Worm (Caenorhabditis elegans) whole organism, L4 larva: ENCODE data around the gene xbx-5.
A peak's percentile ranks its signal among the peaks of the same experiment; 100 is the strongest.

Experiments
- D1046.2 ChIP-seq: fragments of 200-800 bp; sonication (Bioruptor generic); IDR thresholded peaks from 2 replicates; pipeline ENCODE4 v1.3.6; 2022; ENCODE audit warnings: missing genetic modification characterization, missing compliant biosample characterization
- F44E2.7 ChIP-seq: fragments of 200-800 bp; sonication (Bioruptor generic); IDR thresholded peaks from 2 replicates; pipeline ENCODE4 v2.1.2; 2022; ENCODE audit warnings: missing genetic modification characterization, missing compliant biosample characterization
- T26A8.4 ChIP-seq: fragments of 200-800 bp; sonication (Bioruptor generic); IDR thresholded peaks from 2 replicates; pipeline ENCODE4 v1.3.6; 2022; ENCODE audit warnings: missing genetic modification characterization, missing compliant biosample characterization
- Y105C5A.15 ChIP-seq: fragments of 200-800 bp; sonication (Bioruptor generic); IDR thresholded peaks from 2 replicates; pipeline ENCODE4 v1.3.6; 2022; ENCODE audit warnings: missing genetic modification characterization, missing compliant biosample characterization
- Y48G9A.11 ChIP-seq: fragments of 200-800 bp; sonication (Bioruptor generic); IDR thresholded peaks from 2 replicates; pipeline ENCODE4 v1.3.6; 2022; ENCODE audit warnings: missing genetic modification reagents, missing genetic modification characterization, missing compliant biosample characterization
- Y5F2A.4 ChIP-seq: fragments of 200-800 bp; sonication (Bioruptor generic); optimal IDR thresholded peaks from 2 replicates; lab custom pipeline; 2018; ENCODE audit warnings: mild to moderate bottlenecking, missing genetic modification characterization, missing compliant biosample characterization
- ZK546.5 ChIP-seq, 2 experiments: sonication (generic microtip); optimal IDR thresholded peaks; 2 replicates each; lab custom pipeline; 2017; ENCODE audit warnings: missing biosample characterization in 2 of 2, missing genetic modification characterization in 2 of 2
- aha-1 ChIP-seq: fragments of 150-350 bp; peaks from one replicate; lab custom pipeline; 2014; ENCODE audit warnings: missing biosample characterization, missing genetic modification characterization
- arid-1 ChIP-seq: fragments of 200-800 bp; sonication (Bioruptor generic); conservative IDR thresholded peaks from 2 replicates; pipeline ENCODE4 v1.3.6; 2022; ENCODE audit warnings: missing genetic modification reagents, missing genetic modification characterization, missing compliant biosample characterization
- ceh-32 ChIP-seq: sonication (generic microtip); optimal IDR thresholded peaks from 2 replicates; lab custom pipeline; 2016; ENCODE audit warnings: mild to moderate bottlenecking, missing genetic modification characterization, missing compliant biosample characterization; ENCODE audit not compliant: poor library complexity
- ceh-62 ChIP-seq: sonication (generic microtip); optimal IDR thresholded peaks from 2 replicates; lab custom pipeline; 2017; ENCODE audit warnings: missing biosample characterization, missing genetic modification characterization
- cey-2 ChIP-seq: sonication (generic microtip); optimal IDR thresholded peaks from 3 replicates; lab custom pipeline; 2017; ENCODE audit warnings: missing genetic modification characterization, mild to moderate bottlenecking, missing compliant biosample characterization, antibody characterized with exemption, borderline replicate concordance; ENCODE audit not compliant: insufficient read depth
- ctbp-1 ChIP-seq: fragments of 200-800 bp; sonication (Bioruptor generic); IDR thresholded peaks from 2 replicates; pipeline ENCODE4 v1.3.6; 2022; ENCODE audit warnings: missing genetic modification reagents, missing genetic modification characterization, missing compliant biosample characterization
- daf-12 ChIP-seq: fragments of 150-350 bp; optimal IDR thresholded peaks from 2 replicates; lab custom pipeline; 2014; ENCODE audit warnings: missing biosample characterization, missing genetic modification reagents, missing genetic modification characterization
- daf-16 ChIP-seq, 3 experiments: sonication (generic microtip); optimal IDR thresholded peaks; 2 replicates each; lab custom pipeline; 2016 to 2017; ENCODE audit warnings: missing genetic modification characterization in 3 of 3, missing genetic modification reagents in 3 of 3, mild to moderate bottlenecking in 2 of 3, missing compliant biosample characterization in 2 of 3, missing biosample characterization in 1 of 3, moderate library complexity in 1 of 3
- daf-19 ChIP-seq: fragments of 200-800 bp; sonication (Bioruptor generic); conservative IDR thresholded peaks from 2 replicates; pipeline ENCODE4 v1.3.6; 2022; ENCODE audit warnings: missing genetic modification characterization, missing compliant biosample characterization
- dmd-6 ChIP-seq: fragments of 200-800 bp; sonication (Bioruptor generic); IDR thresholded peaks from 2 replicates; pipeline ENCODE4 v1.3.6; 2022; ENCODE audit warnings: missing genetic modification reagents, missing genetic modification characterization, missing compliant biosample characterization
- dmd-8 ChIP-seq: fragments of 200-800 bp; sonication (Bioruptor generic); IDR thresholded peaks from 2 replicates; pipeline ENCODE4 v1.3.6; 2022; ENCODE audit warnings: missing genetic modification characterization, missing compliant biosample characterization
- duxl-1 ChIP-seq: sonication (generic microtip); optimal IDR thresholded peaks from 2 replicates; lab custom pipeline; 2016; ENCODE audit warnings: mild to moderate bottlenecking, missing genetic modification characterization, moderate library complexity, missing compliant biosample characterization; ENCODE audit not compliant: poor library complexity
- egl-27 ChIP-seq: sonication (generic microtip); optimal IDR thresholded peaks from 3 replicates; lab custom pipeline; 2017; ENCODE audit warnings: missing biosample characterization, missing genetic modification reagents, missing genetic modification characterization
- fos-1 ChIP-seq: fragments of 150-350 bp; optimal IDR thresholded peaks from 2 replicates; lab custom pipeline; 2014; ENCODE audit warnings: missing biosample characterization, missing genetic modification characterization
- hif-1 ChIP-seq, 2 experiments: sonication (generic microtip); optimal IDR thresholded peaks; 2 replicates each; lab custom pipeline; 2016 to 2017; ENCODE audit warnings: missing compliant biosample characterization in 2 of 2, missing genetic modification characterization in 2 of 2, missing genetic modification reagents in 2 of 2, missing genotype in 2 of 2, mild to moderate bottlenecking in 1 of 2
- hmg-1.1 ChIP-seq: fragments of 200-800 bp; sonication (Bioruptor generic); IDR thresholded peaks from 2 replicates; pipeline ENCODE4 v1.3.6; 2022; ENCODE audit warnings: missing genetic modification reagents, missing genetic modification characterization, missing compliant biosample characterization
- lim-7 ChIP-seq: fragments of 200-800 bp; sonication (Bioruptor generic); IDR thresholded peaks from 2 replicates; pipeline ENCODE4 v1.3.6; 2022; ENCODE audit warnings: missing genetic modification characterization, missing compliant biosample characterization
- lin-1 ChIP-seq: fragments of 200-800 bp; sonication (Bioruptor generic); IDR thresholded peaks from 2 replicates; pipeline ENCODE4 v1.3.6; 2022; ENCODE audit warnings: missing genetic modification reagents, missing genetic modification characterization, missing compliant biosample characterization
- lin-13 ChIP-seq: fragments of 150-350 bp; optimal IDR thresholded peaks from 2 replicates; lab custom pipeline; 2014; ENCODE audit warnings: missing biosample characterization, missing genetic modification reagents, missing genetic modification characterization
- lin-15B ChIP-seq: fragments of 150-350 bp; sonication (generic microtip); optimal IDR thresholded peaks from 3 replicates; lab custom pipeline; 2014; ENCODE audit warnings: missing biosample characterization, missing genetic modification characterization
- lin-29 ChIP-seq: fragments of 200-800 bp; sonication (Bioruptor generic); IDR thresholded peaks from 2 replicates; pipeline ENCODE4 v1.3.6; 2022; ENCODE audit warnings: missing genetic modification reagents, missing genetic modification characterization, missing compliant biosample characterization
- lin-38 ChIP-seq: fragments of 200-800 bp; sonication (Bioruptor generic); IDR thresholded peaks from 2 replicates; pipeline ENCODE4 v1.3.6; 2022; ENCODE audit warnings: missing genetic modification reagents, missing genetic modification characterization, missing compliant biosample characterization
- madf-5 ChIP-seq, 2 experiments: fragments of 200-800 bp; sonication (Bioruptor generic); IDR thresholded peaks; 2 replicates each; pipeline ENCODE4 v1.3.6; 2022; ENCODE audit warnings: missing compliant biosample characterization in 2 of 2, missing genetic modification characterization in 2 of 2
- mxl-2 ChIP-seq: fragments of 200-800 bp; sonication (Bioruptor generic); conservative IDR thresholded peaks from 2 replicates; pipeline ENCODE4 v1.3.6; 2022; ENCODE audit warnings: missing genetic modification reagents, missing genetic modification characterization, missing compliant biosample characterization
- mxl-3 ChIP-seq: fragments of 200-800 bp; sonication (Bioruptor generic); optimal IDR thresholded peaks from 2 replicates; lab custom pipeline; 2018; ENCODE audit warnings: mild to moderate bottlenecking, missing genetic modification characterization, missing compliant biosample characterization
- nhr-102 ChIP-seq: sonication (generic microtip); optimal IDR thresholded peaks from 2 replicates; lab custom pipeline; 2016; ENCODE audit warnings: mild to moderate bottlenecking, missing genetic modification characterization, moderate library complexity, missing compliant biosample characterization
- nhr-11 ChIP-seq: fragments of 150-350 bp; optimal IDR thresholded peaks from 2 replicates; lab custom pipeline; 2014; ENCODE audit warnings: missing biosample characterization, missing genetic modification characterization
- nhr-111 ChIP-seq: fragments of 200-800 bp; sonication (Bioruptor generic); optimal IDR thresholded peaks from 2 replicates; lab custom pipeline; 2018; ENCODE audit warnings: mild to moderate bottlenecking, missing genetic modification characterization, missing compliant biosample characterization
- nhr-6 ChIP-seq: fragments of 150-350 bp; optimal IDR thresholded peaks from 2 replicates; lab custom pipeline; 2014; ENCODE audit warnings: missing biosample characterization, missing genetic modification characterization
- nhr-77 ChIP-seq: fragments of 150-350 bp; optimal IDR thresholded peaks from 2 replicates; lab custom pipeline; 2014; ENCODE audit warnings: missing biosample characterization, missing genetic modification characterization
- pha-4 ChIP-seq, 2 experiments: fragments of 150-350 bp in 1 of 2; fragments of 200-800 bp in 1 of 2; sonication (Bioruptor generic) in 1 of 2; IDR thresholded peaks in 1 of 2; optimal IDR thresholded peaks in 1 of 2; 2 replicates each; pipeline versions ENCODE4 v1.3.6 to Lab custom; 2014 to 2022; ENCODE audit warnings: missing genetic modification characterization in 2 of 2, missing genetic modification reagents in 2 of 2, missing biosample characterization in 1 of 2, missing compliant biosample characterization in 1 of 2
- pqm-1 ChIP-seq: sonication (generic microtip); optimal IDR thresholded peaks from 2 replicates; lab custom pipeline; 2017; ENCODE audit warnings: missing biosample characterization, missing genetic modification characterization
- saeg-2 ChIP-seq: fragments of 200-800 bp; sonication (Bioruptor generic); IDR thresholded peaks from 2 replicates; pipeline ENCODE4 v1.3.6; 2022; ENCODE audit warnings: missing genetic modification reagents, missing genetic modification characterization, missing compliant biosample characterization
- sdz-12 ChIP-seq: fragments of 200-800 bp; sonication (Bioruptor generic); optimal IDR thresholded peaks from 2 replicates; lab custom pipeline; 2018; ENCODE audit warnings: mild to moderate bottlenecking, missing genetic modification characterization, missing compliant biosample characterization
- skn-1 ChIP-seq: fragments of 150-350 bp; optimal IDR thresholded peaks from 2 replicates; lab custom pipeline; 2014; ENCODE audit warnings: missing biosample characterization, missing genetic modification characterization
- snpc-1.2 ChIP-seq: fragments of 200-800 bp; sonication (Bioruptor generic); IDR thresholded peaks from 2 replicates; pipeline ENCODE4 v1.3.6; 2022; ENCODE audit warnings: missing genetic modification reagents, missing genetic modification characterization, missing compliant biosample characterization
- unc-130 ChIP-seq: sonication (generic microtip); optimal IDR thresholded peaks from 2 replicates; lab custom pipeline; 2016; ENCODE audit warnings: missing genetic modification reagents, missing genetic modification characterization, missing compliant biosample characterization
- unc-62 ChIP-seq, 3 experiments: fragments of 150-350 bp in 1 of 3; sonication (generic microtip); optimal IDR thresholded peaks in 2 of 3; peaks in 1 of 3; 1 replicate in 1 of 3; 2 replicates in 2 of 3; lab custom pipeline; 2014 to 2017; ENCODE audit warnings: missing biosample characterization in 3 of 3, missing genetic modification characterization in 3 of 3, missing genetic modification reagents in 3 of 3, missing genotype in 1 of 3
- vab-7 ChIP-seq: fragments of 200-800 bp; sonication (Bioruptor generic); IDR thresholded peaks from 2 replicates; pipeline ENCODE4 v1.3.6; 2022; ENCODE audit warnings: missing genetic modification reagents, missing genetic modification characterization, missing compliant biosample characterization
- zag-1 ChIP-seq: fragments of 150-350 bp; optimal IDR thresholded peaks from 2 replicates; lab custom pipeline; 2014; ENCODE audit warnings: missing biosample characterization, missing genetic modification characterization
- zfp-2 ChIP-seq: sonication (generic microtip); optimal IDR thresholded peaks from 2 replicates; lab custom pipeline; 2016; ENCODE audit warnings: mild to moderate bottlenecking, missing genetic modification characterization, missing compliant biosample characterization
- zip-11 ChIP-seq: fragments of 200-800 bp; sonication (Bioruptor generic); IDR thresholded peaks from 2 replicates; pipeline ENCODE4 v1.3.6; 2022; ENCODE audit warnings: missing genetic modification characterization, missing compliant biosample characterization
- ztf-11 ChIP-seq: fragments of 150-350 bp; optimal IDR thresholded peaks from 2 replicates; lab custom pipeline; 2014; ENCODE audit warnings: missing biosample characterization, missing genetic modification characterization

Gene xbx-5

ce11 chrIII:3820134-3820533 is 15.9 kb upstream of the xbx-5 start (continued):
- peak; percentile 67 for TF ChIP-seq T26A8.4 (GFP tag; lab: Robert Waterston, UW)
- no peak for TF ChIP-seq skn-1 (tag; lab: Kevin White, UChicago)
- TF ChIP-seq hif-1 (tag; optimal IDR thresholded peaks at IDR 0.05; lab: Kevin White, UChicago), result peak in 1 of 2 experiments; percentile 51
- no peak for TF ChIP-seq lin-38 (GFP tag; lab: Robert Waterston, UW)
- no peak for TF ChIP-seq ceh-32
- TF ChIP-seq aha-1 (tag; lab: Kevin White, UChicago), result peak; percentile 61
- TF ChIP-seq duxl-1 (tag; lab: Kevin White, UChicago), result no peak
- no peak for TF ChIP-seq sdz-12 (GFP tag; lab: Kevin White, UChicago)
- TF ChIP-seq nhr-11, result peak; percentile 23
- TF ChIP-seq zag-1 (tag; lab: Kevin White, UChicago), result no peak
- peak; percentile 42 for TF ChIP-seq pqm-1
- no peak for TF ChIP-seq fos-1 (tag; lab: Kevin White, UChicago)
- 0 out of 2 replicates have a peak, but pooled peaks have one; percentile 32 for TF ChIP-seq arid-1 (GFP tag; lab: Robert Waterston, UW)
- peak; percentile 45 for TF ChIP-seq dmd-6 (GFP tag; lab: Robert Waterston, UW)
- peak; percentile 9; the same call in 1 of the 2 replicates for TF ChIP-seq ctbp-1 (GFP tag; lab: Robert Waterston, UW)
- no peak for TF ChIP-seq pha-4 (GFP tag; IDR thresholded peaks at IDR 0.05; lab: Robert Waterston, UW)
- no peak for TF ChIP-seq pha-4 (tag; optimal IDR thresholded peaks at IDR 0.05; lab: Kevin White, UChicago)
- no peak for TF ChIP-seq lim-7
- no peak for TF ChIP-seq nhr-111
- no peak for TF ChIP-seq daf-19
- no peak for TF ChIP-seq Y5F2A.4 (GFP tag; lab: Kevin White, UChicago)
- no peak for TF ChIP-seq cey-2 (tag; lab: Kevin White, UChicago)
- no peak for TF ChIP-seq zfp-2 (tag; lab: Kevin White, UChicago)
- no peak for TF ChIP-seq Y48G9A.11 (GFP tag; lab: Robert Waterston, UW)
- peak; percentile 80 for TF ChIP-seq mxl-3 (GFP tag; lab: Kevin White, UChicago)
- TF ChIP-seq nhr-6 (tag; lab: Kevin White, UChicago), result peak; percentile 69
- TF ChIP-seq saeg-2 (GFP tag; lab: Robert Waterston, UW), result no peak
- no peak for TF ChIP-seq Y105C5A.15 (GFP tag; lab: Robert Waterston, UW)
- TF ChIP-seq daf-12, result no peak
- no peak for TF ChIP-seq daf-16 (GFP tag; optimal IDR thresholded peaks at IDR 0.05; lab: Kevin White, UChicago)
- TF ChIP-seq daf-16 (tag; optimal IDR thresholded peaks at IDR 0.05; lab: Kevin White, UChicago), result peak; percentile 12
- no peak for TF ChIP-seq zip-11 (GFP tag; lab: Robert Waterston, UW)
- TF ChIP-seq ztf-11, result no peak
- TF ChIP-seq nhr-102 (tag; lab: Kevin White, UChicago), result peak; percentile 11
- TF ChIP-seq dmd-8 (GFP tag; lab: Robert Waterston, UW), result no peak
- no peak for TF ChIP-seq ceh-62 (tag; lab: Kevin White, UChicago)
- no peak for TF ChIP-seq unc-62 (GFP tag; optimal IDR thresholded peaks at IDR 0.05 in 1 of 2; lab: Kevin White, UChicago)
- TF ChIP-seq unc-62 (tag; optimal IDR thresholded peaks at IDR 0.05; lab: Kevin White, UChicago), result no peak
- no peak for TF ChIP-seq egl-27
- no peak for TF ChIP-seq snpc-1.2 (GFP tag; lab: Robert Waterston, UW)
- TF ChIP-seq nhr-77 (tag; lab: Kevin White, UChicago), result peak; percentile 77
- TF ChIP-seq D1046.2 (GFP tag; lab: Robert Waterston, UW), result no peak
- no peak for TF ChIP-seq vab-7 (GFP tag; lab: Robert Waterston, UW)
- TF ChIP-seq hmg-1.1 (GFP tag; lab: Robert Waterston, UW), result peak; percentile 86
- TF ChIP-seq lin-1, result no peak
- no peak for TF ChIP-seq unc-130
- TF ChIP-seq lin-13, result no peak
- no peak for TF ChIP-seq F44E2.7 (GFP tag; lab: Robert Waterston, UW)
- no peak for TF ChIP-seq madf-5 (GFP tag; IDR thresholded peaks at IDR 0.05; lab: Robert Waterston, UW)
- no peak for TF ChIP-seq lin-29 (GFP tag; lab: Robert Waterston, UW)
- TF ChIP-seq ZK546.5 (tag; optimal IDR thresholded peaks at IDR 0.05; lab: Kevin White, UChicago), result no peak
- TF ChIP-seq lin-15B, result no peak
- no peak for TF ChIP-seq mxl-2 (GFP tag; lab: Robert Waterston, UW)
